Worm (Caenorhabditis elegans) whole organism, L4/young adult: ENCODE measurements around the gene Y113G7B.28.

Experiments used
- W03F9.2 ChIP-seq: fragments of 150-350 bp; optimal IDR thresholded peaks from 2 replicates; lab custom pipeline; 2014; ENCODE audit warnings: missing biosample characterization, missing genetic modification characterization
- him-1 ChIP-seq: sonication (generic microtip); optimal IDR thresholded peaks from 2 replicates; lab custom pipeline; 2016; ENCODE audit warnings: missing genotype, missing genetic modification reagents, missing genetic modification characterization, missing compliant biosample characterization

ce11 chrV:20165808-20166207 lies 30.0 kb upstream of the Y113G7B.28 start:
- TF ChIP-seq W03F9.2 (no peak), him-1 (tag; lab: Kevin White, UChicago) (no peak)
